Worm (Caenorhabditis elegans) whole organism, mixed stage, embryonic: ENCODE results near the gene ubxn-5.

Experiments
- nhr-237 ChIP-seq: fragments of 150-350 bp; optimal IDR thresholded peaks from 2 replicates; lab custom pipeline; 2014; ENCODE audit warnings: missing biosample characterization, missing genetic modification characterization
- nhr-28 ChIP-seq: fragments of 150-350 bp; optimal IDR thresholded peaks from 2 replicates; lab custom pipeline; 2014; ENCODE audit warnings: missing biosample characterization, missing genetic modification characterization

DNA sequence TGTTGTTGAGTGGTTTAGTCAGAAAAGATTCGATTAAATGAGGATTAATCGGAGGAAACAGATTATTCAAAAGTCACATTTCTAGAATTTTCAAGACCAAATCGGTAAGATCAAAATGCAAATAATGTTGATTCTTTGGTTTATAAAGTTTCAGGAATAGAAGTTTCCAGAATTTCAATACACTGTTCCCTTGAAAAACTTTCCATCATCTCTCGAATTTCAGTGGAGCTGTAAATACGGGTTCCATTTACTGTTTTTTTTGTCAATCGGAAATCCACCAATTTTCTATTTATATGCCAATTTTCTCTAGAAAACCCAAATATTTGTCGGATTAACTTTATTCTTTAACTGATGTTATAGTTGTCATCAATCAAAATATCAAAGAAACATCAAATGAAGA is 48.8 kb upstream of the ubxn-5 start:
- TF ChIP-seq nhr-237 (tag; lab: Kevin White, UChicago) (no peak), nhr-28 (tag; lab: Kevin White, UChicago) (no peak)
